Fruit fly (Drosophila melanogaster) whole organism, embryonic: ENCODE measurements around the gene Muc91C.

Source experiments
- Atf3 ChIP-seq: fragments of 200-800 bp; sonication (Bioruptor generic); optimal IDR thresholded peaks from 3 replicates; lab custom pipeline; 2016; ENCODE audit warnings: missing biosample characterization, missing genetic modification characterization
- Atf6 ChIP-seq: fragments of 200-800 bp; sonication (Bioruptor generic); IDR thresholded peaks from 2 replicates; pipeline ENCODE4 v1.3.6; 2022; ENCODE audit warnings: missing biosample characterization, missing genetic modification characterization
- Awh ChIP-seq: fragments of 200-800 bp; sonication (Bioruptor generic); IDR thresholded peaks from 2 replicates; pipeline ENCODE4, ENCODE4 v1.3.6; 2022; ENCODE audit warnings: missing biosample characterization, missing genetic modification characterization
- B-H2 ChIP-seq: fragments of 200-800 bp; sonication (Bioruptor generic); optimal IDR thresholded peaks from 2 replicates; lab custom pipeline; 2018; ENCODE audit warnings: missing biosample characterization, mild to moderate bottlenecking, missing genetic modification characterization
- CG11695 ChIP-seq: fragments of 200-800 bp; sonication (Bioruptor generic); IDR thresholded peaks from 3 replicates; pipeline ENCODE4 v1.3.6; 2022; ENCODE audit warnings: missing biosample characterization, missing genetic modification characterization
- CG12071 ChIP-seq: fragments of 200-800 bp; sonication (Bioruptor generic); optimal IDR thresholded peaks from 3 replicates; lab custom pipeline; 2018; ENCODE audit warnings: missing biosample characterization, mild to moderate bottlenecking, missing genetic modification characterization
- CG12942 ChIP-seq: fragments of 200-800 bp; sonication (Bioruptor generic); optimal IDR thresholded peaks from 3 replicates; lab custom pipeline; 2016; ENCODE audit warnings: missing biosample characterization, missing genetic modification characterization
- CG13775 ChIP-seq: fragments of 200-800 bp; sonication (Bioruptor generic); optimal IDR thresholded peaks from 3 replicates; lab custom pipeline; 2017; ENCODE audit warnings: missing biosample characterization, mild to moderate bottlenecking, missing genetic modification characterization
- CG13894 ChIP-seq: fragments of 200-800 bp; sonication (Bioruptor generic); optimal IDR thresholded peaks from 3 replicates; lab custom pipeline; 2018; ENCODE audit warnings: missing biosample characterization, mild to moderate bottlenecking, missing genetic modification characterization, moderate library complexity
- CG1602 ChIP-seq: fragments of 200-800 bp; sonication (Bioruptor generic); optimal IDR thresholded peaks from 3 replicates; lab custom pipeline; 2016; ENCODE audit warnings: missing biosample characterization, missing genetic modification characterization
- CG17568 ChIP-seq: fragments of 200-800 bp; sonication (Bioruptor generic); optimal IDR thresholded peaks from 2 replicates; lab custom pipeline; 2018; ENCODE audit warnings: missing biosample characterization, mild to moderate bottlenecking, missing genetic modification characterization, moderate library complexity
- CG2678 ChIP-seq: fragments of 200-800 bp; sonication (Bioruptor generic); optimal IDR thresholded peaks from 3 replicates; lab custom pipeline; 2019; ENCODE audit warnings: missing biosample characterization, mild to moderate bottlenecking, missing genetic modification characterization, moderate library complexity
- CG31365 ChIP-seq: fragments of 200-800 bp; sonication (Bioruptor generic); optimal IDR thresholded peaks from 2 replicates; lab custom pipeline; 2018; ENCODE audit warnings: missing biosample characterization, mild to moderate bottlenecking, missing genetic modification characterization
- CG31441 ChIP-seq: fragments of 200-800 bp; sonication (Bioruptor generic); IDR thresholded peaks from 2 replicates; pipeline ENCODE4 v1.3.6; 2022; ENCODE audit warnings: missing biosample characterization, missing genetic modification characterization
- CG3407 ChIP-seq: fragments of 200-800 bp; sonication (Bioruptor generic); optimal IDR thresholded peaks from 2 replicates; lab custom pipeline; 2018; ENCODE audit warnings: missing biosample characterization, mild to moderate bottlenecking, missing genetic modification characterization
- CG8281 ChIP-seq: fragments of 200-800 bp; sonication (Bioruptor generic); optimal IDR thresholded peaks from 2 replicates; lab custom pipeline; 2018; ENCODE audit warnings: missing biosample characterization, mild to moderate bottlenecking, missing genetic modification characterization, moderate library complexity
- CG8359 ChIP-seq: fragments of 200-800 bp; sonication (Bioruptor generic); optimal IDR thresholded peaks from 2 replicates; lab custom pipeline; 2017; ENCODE audit warnings: missing biosample characterization, mild to moderate bottlenecking, missing genetic modification characterization, borderline replicate concordance
- CkIIα-i1 ChIP-seq: fragments of 200-800 bp; sonication (Bioruptor generic); IDR thresholded peaks from 2 replicates; pipeline ENCODE4 v1.3.6; 2022; ENCODE audit warnings: missing biosample characterization, missing genetic modification characterization
- D ChIP-seq, 2 experiments: fragments of 200-800 bp in 1 of 2; fragments of >200 bp in 1 of 2; sonication (Bioruptor generic) in 1 of 2; optimal IDR thresholded peaks; 2 replicates in 1 of 2; 3 replicates in 1 of 2; lab custom pipeline; 2017; ENCODE audit warnings: mild to moderate bottlenecking in 1 of 2, missing biosample characterization in 1 of 2, missing genetic modification characterization in 1 of 2, missing genetic modification reagents in 1 of 2
- Dll ChIP-seq: fragments of 200-800 bp; sonication (Bioruptor generic); IDR thresholded peaks from 4 replicates; pipeline ENCODE4 v1.3.6; 2022; ENCODE audit warnings: missing biosample characterization, missing genetic modification characterization; ENCODE audit not compliant: partially characterized antibody
- Dp ChIP-seq: fragments of 200-800 bp; sonication (Bioruptor generic); optimal IDR thresholded peaks from 2 replicates; lab custom pipeline; 2018; ENCODE audit warnings: missing biosample characterization, mild to moderate bottlenecking, missing genetic modification characterization, moderate library complexity
- Elba2 ChIP-seq: fragments of 200-800 bp; sonication (Bioruptor generic); optimal IDR thresholded peaks from 3 replicates; lab custom pipeline; 2016; ENCODE audit warnings: missing biosample characterization, missing genetic modification characterization
- HmgZ ChIP-seq: fragments of 200-800 bp; sonication (Bioruptor generic); optimal IDR thresholded peaks from 2 replicates; lab custom pipeline; 2018; ENCODE audit warnings: missing biosample characterization, mild to moderate bottlenecking, missing genetic modification characterization
- Hmr ChIP-seq: fragments of 200-800 bp; sonication (Bioruptor generic); optimal IDR thresholded peaks from 3 replicates; lab custom pipeline; 2017; ENCODE audit warnings: mild to moderate bottlenecking, missing biosample characterization, missing genetic modification reagents, missing genetic modification characterization
- Hsf ChIP-seq: fragments of 200-800 bp; sonication (Bioruptor generic); optimal IDR thresholded peaks from 3 replicates; lab custom pipeline; 2016; ENCODE audit warnings: missing biosample characterization, missing genetic modification characterization
- Kr ChIP-seq: fragments of 200-800 bp; sonication (Bioruptor generic); optimal IDR thresholded peaks from 2 replicates; lab custom pipeline; 2017; ENCODE audit warnings: missing biosample characterization, mild to moderate bottlenecking, missing genetic modification characterization
- NC2α ChIP-seq: fragments of 200-800 bp; sonication (Bioruptor generic); optimal IDR thresholded peaks from 2 replicates; lab custom pipeline; 2016; ENCODE audit warnings: missing biosample characterization, missing genetic modification characterization
- Scr ChIP-seq: fragments of 200-800 bp; sonication (Bioruptor generic); IDR thresholded peaks from 2 replicates; pipeline ENCODE4 v1.3.6; 2022; ENCODE audit warnings: missing biosample characterization, missing genetic modification characterization; ENCODE audit not compliant: partially characterized antibody
- Six4 ChIP-seq: fragments of 200-800 bp; sonication (Bioruptor generic); optimal IDR thresholded peaks from 2 replicates; lab custom pipeline; 2016; ENCODE audit warnings: missing biosample characterization, missing genetic modification characterization
- Stat92E ChIP-seq, 3 experiments: fragments of >200 bp in 2 of 3; fragments of 200-800 bp in 1 of 3; sonication (Bioruptor generic) in 1 of 3; optimal IDR thresholded peaks; 2 replicates each; lab custom pipeline; 2017 to 2019; ENCODE audit warnings: missing biosample characterization in 3 of 3, missing genetic modification characterization in 3 of 3, mild to moderate bottlenecking in 1 of 3, moderate library complexity in 1 of 3
- abd-A ChIP-seq: fragments of 200-800 bp; sonication (Bioruptor generic); optimal IDR thresholded peaks from 3 replicates; lab custom pipeline; 2019; ENCODE audit warnings: missing biosample characterization, mild to moderate bottlenecking, missing genetic modification characterization, moderate library complexity
- ase ChIP-seq: fragments of 200-800 bp; sonication (Bioruptor generic); IDR thresholded peaks from 3 replicates; pipeline ENCODE4 v1.3.6; 2022; ENCODE audit warnings: missing biosample characterization, missing genetic modification characterization
- fu2 ChIP-seq: fragments of 200-800 bp; sonication (Bioruptor generic); optimal IDR thresholded peaks from 2 replicates; lab custom pipeline; 2016; ENCODE audit warnings: missing biosample characterization, missing genetic modification characterization
- gcm ChIP-seq: fragments of 200-800 bp; sonication (Bioruptor generic); optimal IDR thresholded peaks from 2 replicates; lab custom pipeline; 2019; ENCODE audit warnings: missing biosample characterization, mild to moderate bottlenecking, missing genetic modification characterization, moderate library complexity
- gsb-n ChIP-seq: fragments of 200-800 bp; sonication (Bioruptor generic); optimal IDR thresholded peaks from 3 replicates; lab custom pipeline; 2018; ENCODE audit warnings: missing biosample characterization, mild to moderate bottlenecking, missing genetic modification characterization
- hbn ChIP-seq: fragments of 200-800 bp; sonication (Bioruptor generic); IDR thresholded peaks from 2 replicates; pipeline ENCODE4 v1.3.6; 2022; ENCODE audit warnings: missing biosample characterization, missing genetic modification characterization; ENCODE audit not compliant: partially characterized antibody
- hkb ChIP-seq, 2 experiments: fragments of 200-800 bp in 1 of 2; fragments of >200 bp in 1 of 2; sonication (Bioruptor generic) in 1 of 2; IDR thresholded peaks in 1 of 2; optimal IDR thresholded peaks in 1 of 2; 2 replicates each; pipeline versions ENCODE4 v1.3.6 to Lab custom; 2017 to 2022; ENCODE audit warnings: missing biosample characterization in 1 of 2, missing genetic modification characterization in 1 of 2
- jigr1 ChIP-seq: fragments of 200-800 bp; sonication (Bioruptor generic); IDR thresholded peaks from 3 replicates; pipeline ENCODE4 v1.3.6; 2022; ENCODE audit warnings: missing biosample characterization, missing genetic modification characterization
- mld ChIP-seq: fragments of 200-800 bp; sonication (Bioruptor generic); IDR thresholded peaks from 3 replicates; pipeline ENCODE4 v1.3.6; 2022; ENCODE audit warnings: missing biosample characterization, missing genetic modification characterization; ENCODE audit not compliant: partially characterized antibody
- otp ChIP-seq: fragments of 200-800 bp; sonication (Bioruptor generic); IDR thresholded peaks from 3 replicates; pipeline ENCODE4, ENCODE4 v1.3.6; 2022; ENCODE audit warnings: missing biosample characterization, missing genetic modification characterization
- pzg ChIP-seq: fragments of 200-800 bp; sonication (Bioruptor generic); optimal IDR thresholded peaks from 3 replicates; lab custom pipeline; 2018; ENCODE audit warnings: missing biosample characterization, mild to moderate bottlenecking, missing genetic modification characterization, moderate library complexity
- scrt ChIP-seq: fragments of 200-800 bp; sonication (Bioruptor generic); optimal IDR thresholded peaks from 2 replicates; lab custom pipeline; 2018; ENCODE audit warnings: missing biosample characterization, mild to moderate bottlenecking, missing genetic modification characterization, moderate library complexity
- sima ChIP-seq: fragments of 200-800 bp; sonication (Bioruptor generic); optimal IDR thresholded peaks from 2 replicates; lab custom pipeline; 2016; ENCODE audit warnings: missing biosample characterization, missing genetic modification characterization
- sisA ChIP-seq: fragments of 200-800 bp; sonication (Bioruptor generic); IDR thresholded peaks from 2 replicates; pipeline ENCODE4 v1.3.6; 2022; ENCODE audit warnings: missing biosample characterization, missing genetic modification characterization
- stc ChIP-seq: fragments of 200-800 bp; sonication (Bioruptor generic); IDR thresholded peaks from 2 replicates; pipeline ENCODE4 v1.3.6; 2022; ENCODE audit warnings: missing biosample characterization, missing genetic modification characterization
- tll ChIP-seq, 2 experiments: fragments of 200-800 bp in 1 of 2; fragments of >200 bp in 1 of 2; sonication (Bioruptor generic) in 1 of 2; optimal IDR thresholded peaks; 2 replicates each; lab custom pipeline; 2017 to 2019; ENCODE audit warnings: missing biosample characterization in 2 of 2, missing genetic modification characterization in 2 of 2, mild to moderate bottlenecking in 1 of 2, moderate library complexity in 1 of 2

The Muc91C gene

DNA sequence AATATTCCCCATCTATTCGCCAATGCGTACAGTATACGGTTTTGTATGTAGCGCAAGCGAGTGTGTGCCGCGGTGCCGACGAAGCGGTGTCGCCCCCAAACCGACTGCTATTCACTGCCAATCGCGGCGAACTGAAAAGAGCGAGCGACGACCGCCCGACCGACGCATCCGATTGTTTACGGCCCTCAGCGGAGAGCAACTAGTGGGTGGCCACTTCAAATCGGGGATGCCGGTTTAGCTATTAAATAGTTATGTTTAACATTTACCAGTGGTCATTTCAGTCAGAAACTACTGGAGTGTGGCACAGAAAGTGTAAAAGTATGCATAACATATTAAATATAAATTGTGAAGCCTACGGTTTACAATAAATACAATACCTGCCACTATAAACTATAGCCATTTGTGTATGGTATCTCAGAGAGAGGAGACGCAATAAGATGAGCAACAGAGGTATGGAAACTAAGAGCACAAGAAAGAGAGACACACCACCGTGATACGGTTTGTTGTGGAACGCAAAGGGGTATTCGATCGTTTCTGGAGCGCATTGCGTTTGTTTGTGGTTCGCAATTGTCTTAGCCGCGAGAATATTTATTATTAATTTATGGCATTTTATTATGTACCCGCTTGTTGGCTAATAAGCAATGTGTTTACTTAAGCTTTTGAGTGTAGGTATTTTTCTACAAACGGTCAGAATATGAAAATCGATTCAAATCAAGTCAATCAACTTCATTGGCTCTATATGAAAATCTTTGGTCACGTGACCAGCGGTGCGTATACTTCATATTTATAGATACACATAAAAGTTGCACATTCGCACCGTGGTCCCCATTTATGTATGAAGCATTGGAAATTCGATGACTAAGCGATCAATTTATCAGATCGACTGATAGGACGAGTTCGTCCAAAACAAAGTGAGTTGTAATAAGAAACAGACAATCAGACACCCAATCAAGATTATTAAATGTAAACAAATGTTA is 47.7 kb upstream of the Muc91C start (continued):
- TF ChIP-seq scrt (GFP tag; lab: Kevin White, UChicago) (peak; percentile 95), ase (no peak), pzg (GFP tag; lab: Kevin White, UChicago) (no peak), Elba2 (no peak), sima (no peak), B-H2 (GFP tag; lab: Kevin White, UChicago) (no peak), Awh (GFP tag; lab: Robert Waterston, UW) (no peak), Stat92E (GFP tag; optimal IDR thresholded peaks at IDR 0.05; lab: Kevin White, UChicago) (peak in 1 of 3 experiments; percentile 32), CG12071 (GFP tag; lab: Kevin White, UChicago) (peak; percentile 49), NC2α (no peak), CG31365 (tag; lab: Kevin White, UChicago) (no peak), hkb (optimal IDR thresholded peaks at IDR 0.05; lab: Kevin White, UChicago) (no peak), hkb (GFP tag; IDR thresholded peaks at IDR 0.05; lab: Robert Waterston, UW) (0 out of 2 replicates have a peak, but pooled peaks have one; percentile 52), CG8359 (no peak), CG12942 (no peak), Six4 (GFP tag; lab: Kevin White, UChicago) (no peak), mld (GFP tag; lab: Robert Waterston, UW) (no peak), Atf3 (no peak), CG13775 (GFP tag; lab: Kevin White, UChicago) (no peak), Hmr (no peak), sisA (GFP tag; lab: Robert Waterston, UW) (no peak), CG1602 (no peak), HmgZ (tag; lab: Kevin White, UChicago) (peak; percentile 28), hbn (GFP tag; lab: Robert Waterston, UW) (peak; percentile 33; the same call in 1 of the 2 replicates), stc (GFP tag; lab: Robert Waterston, UW) (no peak), abd-A (tag; lab: Kevin White, UChicago) (peak; percentile 88), CG17568 (GFP tag; lab: Kevin White, UChicago) (no peak), Atf6 (GFP tag; lab: Robert Waterston, UW) (no peak), CG13894 (tag; lab: Kevin White, UChicago) (no peak), gsb-n (tag; lab: Kevin White, UChicago) (peak; percentile 34), Scr (no peak), otp (GFP tag; lab: Robert Waterston, UW) (peak; percentile 62; the same call in 1 of the 3 replicates), Hsf (GFP tag; lab: Kevin White, UChicago) (no peak), CG11695 (GFP tag; lab: Robert Waterston, UW) (no peak), fu2 (GFP tag; lab: Kevin White, UChicago) (no peak), CG3407 (GFP tag; lab: Kevin White, UChicago) (no peak), CG31441 (GFP tag; lab: Robert Waterston, UW) (no peak), CG2678 (peak; percentile 26), D (optimal IDR thresholded peaks at IDR 0.05; lab: Kevin White, UChicago) (no peak), D (GFP tag; optimal IDR thresholded peaks at IDR 0.05; lab: Kevin White, UChicago) (no peak), Dll (GFP tag; lab: Robert Waterston, UW) (peak; percentile 51; the same call in 3 of the 4 replicates), CG8281 (tag; lab: Kevin White, UChicago) (peak; percentile 9), CkIIα-i1 (no peak), tll (GFP tag; optimal IDR thresholded peaks at IDR 0.05; lab: Kevin White, UChicago) (no peak), gcm (GFP tag; lab: Kevin White, UChicago) (no peak), Dp (GFP tag; lab: Kevin White, UChicago) (no peak), Kr (GFP tag; lab: Kevin White, UChicago) (no peak), jigr1 (GFP tag; lab: Robert Waterston, UW) (no peak)
